Fruit fly (Drosophila melanogaster) whole organism, embryonic: Measurements from ENCODE around the gene e.

ENCODE experiments used
- Atf-2 ChIP-seq: fragments of 200-800 bp; sonication (Bioruptor generic); optimal IDR thresholded peaks from 2 replicates; lab custom pipeline; 2016; ENCODE audit warnings: missing biosample characterization, missing genetic modification characterization
- CG11093 ChIP-seq: fragments of 200-800 bp; sonication (Bioruptor generic); IDR thresholded peaks from 3 replicates; pipeline ENCODE4 v1.3.6; 2022; ENCODE audit warnings: missing biosample characterization, missing genetic modification characterization
- CG11398 ChIP-seq: fragments of 200-800 bp; sonication (Bioruptor generic); optimal IDR thresholded peaks from 2 replicates; lab custom pipeline; 2016; ENCODE audit warnings: missing biosample characterization, missing genetic modification characterization
- CG11696 ChIP-seq: fragments of 200-800 bp; sonication (Bioruptor generic); IDR thresholded peaks from 2 replicates; pipeline ENCODE4 v1.3.6; 2022; ENCODE audit warnings: missing biosample characterization, missing genetic modification characterization
- CG12236 ChIP-seq: fragments of 200-800 bp; sonication (Bioruptor generic); optimal IDR thresholded peaks from 2 replicates; lab custom pipeline; 2016; ENCODE audit warnings: missing biosample characterization, missing genetic modification characterization
- CG13424 ChIP-seq: fragments of 200-800 bp; sonication (Bioruptor generic); optimal IDR thresholded peaks from 2 replicates; lab custom pipeline; 2019; ENCODE audit warnings: missing biosample characterization, mild to moderate bottlenecking, missing genetic modification characterization, moderate library complexity
- CG14014 ChIP-seq: fragments of 200-800 bp; sonication (Bioruptor generic); IDR thresholded peaks from 2 replicates; pipeline ENCODE4 v1.3.6; 2022; ENCODE audit warnings: missing biosample characterization, missing genetic modification characterization
- CG14050 ChIP-seq: fragments of 200-800 bp; sonication (Bioruptor generic); IDR thresholded peaks from 3 replicates; pipeline ENCODE4 v1.3.6; 2022; ENCODE audit warnings: missing biosample characterization, missing genetic modification characterization
- CG14441 ChIP-seq: fragments of 200-800 bp; sonication (Bioruptor generic); IDR thresholded peaks from 2 replicates; pipeline ENCODE4 v1.3.6; 2022; ENCODE audit warnings: missing biosample characterization, missing genetic modification characterization
- CG14965 ChIP-seq: fragments of 200-800 bp; sonication (Bioruptor generic); optimal IDR thresholded peaks from 2 replicates; lab custom pipeline; 2016; ENCODE audit warnings: missing biosample characterization, missing genetic modification characterization, borderline replicate concordance
- CG1602 ChIP-seq: fragments of 200-800 bp; sonication (Bioruptor generic); optimal IDR thresholded peaks from 3 replicates; lab custom pipeline; 2016; ENCODE audit warnings: missing biosample characterization, missing genetic modification characterization
- CG16815 ChIP-seq: fragments of 200-800 bp; sonication (Bioruptor generic); optimal IDR thresholded peaks from 3 replicates; lab custom pipeline; 2017; ENCODE audit warnings: missing biosample characterization, mild to moderate bottlenecking, missing genetic modification characterization
- CG17612 ChIP-seq: fragments of 200-800 bp; sonication (Bioruptor generic); IDR thresholded peaks from 2 replicates; pipeline ENCODE4 v1.3.6; 2022; ENCODE audit warnings: missing biosample characterization, missing genetic modification characterization
- CG1832 ChIP-seq: fragments of 200-800 bp; sonication (Bioruptor generic); optimal IDR thresholded peaks from 2 replicates; lab custom pipeline; 2017; ENCODE audit warnings: missing biosample characterization, mild to moderate bottlenecking, missing genetic modification characterization, inconsistent platforms
- CG2889 ChIP-seq: fragments of 200-800 bp; sonication (Bioruptor generic); IDR thresholded peaks from 3 replicates; pipeline ENCODE4 v1.3.6; 2022; ENCODE audit warnings: missing biosample characterization, missing genetic modification characterization
- CG33557 ChIP-seq: fragments of 200-800 bp; sonication (Bioruptor generic); optimal IDR thresholded peaks from 2 replicates; lab custom pipeline; 2019; ENCODE audit warnings: missing biosample characterization, mild to moderate bottlenecking, missing genetic modification characterization, moderate library complexity
- CG3995 ChIP-seq: fragments of 200-800 bp; sonication (Bioruptor generic); optimal IDR thresholded peaks from 3 replicates; lab custom pipeline; 2016; ENCODE audit warnings: missing biosample characterization, missing genetic modification characterization
- CG4360 ChIP-seq: fragments of 200-800 bp; sonication (Bioruptor generic); IDR thresholded peaks from 2 replicates; pipeline ENCODE4 v1.3.6; 2022; ENCODE audit warnings: missing biosample characterization, missing genetic modification characterization
- CG4404 ChIP-seq: fragments of 200-800 bp; sonication (Bioruptor generic); IDR thresholded peaks from 2 replicates; pipeline ENCODE4 v1.3.6; 2022; ENCODE audit warnings: missing biosample characterization, missing genetic modification characterization
- CG5180 ChIP-seq: fragments of 200-800 bp; sonication (Bioruptor generic); optimal IDR thresholded peaks from 3 replicates; lab custom pipeline; 2017; ENCODE audit warnings: missing biosample characterization, missing genetic modification characterization, mild to moderate bottlenecking, moderate library complexity, missing genetic modification reagents
- CG7372 ChIP-seq: fragments of 200-800 bp; sonication (Bioruptor generic); IDR thresholded peaks from 2 replicates; pipeline ENCODE4 v1.3.6; 2022; ENCODE audit warnings: missing biosample characterization, missing genetic modification characterization
- CG8281 ChIP-seq: fragments of 200-800 bp; sonication (Bioruptor generic); optimal IDR thresholded peaks from 2 replicates; lab custom pipeline; 2018; ENCODE audit warnings: missing biosample characterization, mild to moderate bottlenecking, missing genetic modification characterization, moderate library complexity
- CG8924 ChIP-seq: fragments of 200-800 bp; optimal IDR thresholded peaks from 3 replicates; lab custom pipeline; 2019; ENCODE audit warnings: missing biosample characterization, mild to moderate bottlenecking, missing genetic modification characterization, moderate library complexity
- CG9727 ChIP-seq: fragments of 200-800 bp; sonication (Bioruptor generic); optimal IDR thresholded peaks from 3 replicates; lab custom pipeline; 2017; ENCODE audit warnings: missing biosample characterization, mild to moderate bottlenecking, missing genetic modification characterization
- CHES-1-like ChIP-seq: fragments of 200-800 bp; sonication (Bioruptor generic); optimal IDR thresholded peaks from 2 replicates; lab custom pipeline; 2016; ENCODE audit warnings: missing biosample characterization, missing genetic modification characterization
- Dref ChIP-seq: fragments of 200-800 bp; sonication (Bioruptor generic); IDR thresholded peaks from 2 replicates; pipeline ENCODE4 v1.3.6; 2022; ENCODE audit warnings: missing biosample characterization, missing genetic modification characterization
- Gsc ChIP-seq: fragments of 200-800 bp; sonication (Bioruptor generic); IDR thresholded peaks from 2 replicates; pipeline ENCODE4 v1.3.6; 2022; ENCODE audit warnings: missing biosample characterization, missing genetic modification characterization
- HHEX ChIP-seq: fragments of 200-800 bp; sonication (Bioruptor generic); optimal IDR thresholded peaks from 3 replicates; lab custom pipeline; 2017; ENCODE audit warnings: missing biosample characterization, mild to moderate bottlenecking, missing genetic modification characterization, missing genetic modification reagents
- HLH3B ChIP-seq: fragments of 200-800 bp; sonication (Bioruptor generic); IDR thresholded peaks from 2 replicates; pipeline ENCODE4 v1.3.6; 2022; ENCODE audit warnings: missing biosample characterization, missing genetic modification characterization
- PHDP ChIP-seq: fragments of 200-800 bp; sonication (Bioruptor generic); optimal IDR thresholded peaks from 3 replicates; lab custom pipeline; 2018; ENCODE audit warnings: missing biosample characterization, mild to moderate bottlenecking, missing genetic modification characterization, moderate library complexity
- Side ChIP-seq: fragments of 200-800 bp; sonication (Bioruptor generic); optimal IDR thresholded peaks from 2 replicates; lab custom pipeline; 2016; ENCODE audit warnings: missing biosample characterization, missing genetic modification characterization
- Sox102F ChIP-seq: fragments of 200-800 bp; sonication (Bioruptor generic); optimal IDR thresholded peaks from 2 replicates; lab custom pipeline; 2018; ENCODE audit warnings: missing biosample characterization, mild to moderate bottlenecking, missing genetic modification characterization, moderate library complexity
- Usf ChIP-seq: fragments of 200-800 bp; sonication (Bioruptor generic); optimal IDR thresholded peaks from 2 replicates; lab custom pipeline; 2017; ENCODE audit warnings: missing genotype, missing biosample characterization, missing genetic modification characterization
- ase ChIP-seq: fragments of 200-800 bp; sonication (Bioruptor generic); IDR thresholded peaks from 3 replicates; pipeline ENCODE4 v1.3.6; 2022; ENCODE audit warnings: missing biosample characterization, missing genetic modification characterization
- az2 ChIP-seq: fragments of 200-800 bp; sonication (Bioruptor generic); optimal IDR thresholded peaks from 3 replicates; lab custom pipeline; 2016; ENCODE audit warnings: missing biosample characterization, missing genetic modification characterization
- bsh ChIP-seq, 2 experiments: fragments of 200-800 bp; sonication (Bioruptor generic); optimal IDR thresholded peaks; 2 replicates each; lab custom pipeline; 2017 to 2018; ENCODE audit warnings: mild to moderate bottlenecking in 2 of 2, missing biosample characterization in 2 of 2, missing genetic modification characterization in 2 of 2, moderate library complexity in 1 of 2
- cato ChIP-seq: fragments of 200-800 bp; sonication (Bioruptor generic); optimal IDR thresholded peaks from 2 replicates; lab custom pipeline; 2016; ENCODE audit warnings: missing biosample characterization, missing genetic modification characterization, borderline replicate concordance
- caup ChIP-seq: fragments of 200-800 bp; sonication (Bioruptor generic); optimal IDR thresholded peaks from 3 replicates; lab custom pipeline; 2017; ENCODE audit warnings: missing biosample characterization, mild to moderate bottlenecking, missing genetic modification characterization, moderate library complexity; ENCODE audit not compliant: severe bottlenecking
- corto ChIP-seq: fragments of 200-800 bp; sonication (Bioruptor generic); optimal IDR thresholded peaks from 2 replicates; lab custom pipeline; 2016; ENCODE audit warnings: missing biosample characterization, mild to moderate bottlenecking, missing genetic modification characterization, moderate library complexity
- dpn ChIP-seq, 2 experiments: fragments of 200-800 bp; sonication (Bioruptor generic); optimal IDR thresholded peaks; 3 replicates each; lab custom pipeline; 2016; ENCODE audit warnings: missing biosample characterization in 2 of 2, missing genetic modification characterization in 2 of 2
- grn ChIP-seq: fragments of 200-800 bp; sonication (Bioruptor generic); optimal IDR thresholded peaks from 3 replicates; lab custom pipeline; 2017; ENCODE audit warnings: missing biosample characterization, missing genetic modification characterization
- knrl ChIP-seq: fragments of 200-800 bp; sonication (Bioruptor generic); IDR thresholded peaks from 3 replicates; pipeline ENCODE4 v1.3.6; 2022; ENCODE audit warnings: missing biosample characterization, missing genetic modification characterization; ENCODE audit not compliant: partially characterized antibody
- lola ChIP-seq, 3 experiments: fragments of >200 bp in 2 of 3; fragments of 200-800 bp in 1 of 3; sonication (Bioruptor generic) in 1 of 3; optimal IDR thresholded peaks; 2 replicates each; lab custom pipeline; 2017 to 2019; ENCODE audit warnings: missing biosample characterization in 3 of 3, missing genetic modification characterization in 3 of 3, mild to moderate bottlenecking in 1 of 3, moderate library complexity in 1 of 3
- mirr ChIP-seq: fragments of 200-800 bp; sonication (Bioruptor generic); optimal IDR thresholded peaks from 3 replicates; lab custom pipeline; 2018; ENCODE audit warnings: missing biosample characterization, mild to moderate bottlenecking, missing genetic modification characterization
- pnt ChIP-seq: fragments of 200-800 bp; sonication (Bioruptor generic); optimal IDR thresholded peaks from 3 replicates; lab custom pipeline; 2016; ENCODE audit warnings: missing biosample characterization, missing genetic modification characterization
- sim ChIP-seq: fragments of 200-800 bp; sonication (Bioruptor generic); IDR thresholded peaks from 2 replicates; pipeline ENCODE4 v1.3.6; 2022; ENCODE audit warnings: missing biosample characterization, missing genetic modification characterization
- slp2 ChIP-seq: fragments of 200-800 bp; sonication (Bioruptor generic); optimal IDR thresholded peaks from 2 replicates; lab custom pipeline; 2016; ENCODE audit warnings: missing biosample characterization, missing genetic modification characterization
- vfl ChIP-seq: fragments of 200-800 bp; sonication (Bioruptor generic); optimal IDR thresholded peaks from 2 replicates; lab custom pipeline; 2016; ENCODE audit warnings: missing biosample characterization, missing genetic modification characterization
- wek ChIP-seq: fragments of 200-800 bp; sonication (Bioruptor generic); optimal IDR thresholded peaks from 3 replicates; lab custom pipeline; 2018; ENCODE audit warnings: missing biosample characterization, mild to moderate bottlenecking, missing genetic modification characterization, moderate library complexity
- yki ChIP-seq: fragments of >200 bp; optimal IDR thresholded peaks from 3 replicates; lab custom pipeline; 2018

The e gene

dm6 chr3R:21186606-21187393, 50.2 kb downstream of the e start (continued):
- no peak for TF ChIP-seq slp2
- no peak for TF ChIP-seq corto (GFP tag; lab: Kevin White, UChicago)
- TF ChIP-seq ase (GFP tag; lab: Robert Waterston, UW) = no peak
- TF ChIP-seq CG11696 = no peak
- TF ChIP-seq CG12236 (GFP tag; lab: Kevin White, UChicago) = no peak
- TF ChIP-seq PHDP (tag; lab: Kevin White, UChicago) = peak; percentile 27
- peak; percentile 35 for TF ChIP-seq CG1602
- peak; percentile 13; the same call in 1 of the 2 replicates for TF ChIP-seq HLH3B (GFP tag; lab: Robert Waterston, UW)
- TF ChIP-seq wek (GFP tag; lab: Kevin White, UChicago) = no peak
- TF ChIP-seq sim (GFP tag; lab: Robert Waterston, UW) = no peak
- TF ChIP-seq az2 (GFP tag; lab: Kevin White, UChicago) = peak; percentile 43
- TF ChIP-seq Side (GFP tag; lab: Kevin White, UChicago) = no peak
- no peak for TF ChIP-seq mirr (GFP tag; lab: Kevin White, UChicago)
- TF ChIP-seq CG11093 = no peak
- TF ChIP-seq Atf-2 (GFP tag; lab: Kevin White, UChicago) = peak; percentile 23
- TF ChIP-seq CG9727 (GFP tag; lab: Kevin White, UChicago) = peak; percentile 59
- TF ChIP-seq bsh (GFP tag; optimal IDR thresholded peaks at IDR 0.05; lab: Kevin White, UChicago) = no peak
- no peak for TF ChIP-seq CG8281
- TF ChIP-seq CG7372 (GFP tag; lab: Robert Waterston, UW) = no peak
- TF ChIP-seq CG17612 (GFP tag; lab: Robert Waterston, UW) = no peak
- peak; percentile 37 for TF ChIP-seq CHES-1-like (GFP tag; lab: Kevin White, UChicago)
- peak in 1 of 3 experiments; percentile 59 for TF ChIP-seq lola (GFP tag; optimal IDR thresholded peaks at IDR 0.05; lab: Kevin White, UChicago)
- TF ChIP-seq cato (GFP tag; lab: Kevin White, UChicago) = no peak
- no peak for TF ChIP-seq CG11398 (GFP tag; lab: Kevin White, UChicago)
- TF ChIP-seq CG14441 (GFP tag; lab: Robert Waterston, UW) = no peak
- no peak for TF ChIP-seq CG3995 (GFP tag; lab: Kevin White, UChicago)
- TF ChIP-seq CG1832 (GFP tag; lab: Kevin White, UChicago) = peak; percentile 28
- TF ChIP-seq Dref (GFP tag; lab: Robert Waterston, UW) = no peak
- no peak for TF ChIP-seq knrl (GFP tag; lab: Robert Waterston, UW)
- TF ChIP-seq Sox102F (GFP tag; lab: Kevin White, UChicago) = peak; percentile 16
- TF ChIP-seq Gsc (GFP tag; lab: Robert Waterston, UW) = no peak
- TF ChIP-seq grn (GFP tag; lab: Kevin White, UChicago) = no peak
- TF ChIP-seq CG13424 (tag; lab: Kevin White, UChicago) = peak; percentile 34
- TF ChIP-seq CG8924 = no peak
- peak; percentile 51 for TF ChIP-seq caup (GFP tag; lab: Kevin White, UChicago)
- TF ChIP-seq CG14965 (GFP tag; lab: Kevin White, UChicago) = no peak
- no peak for TF ChIP-seq CG4360 (GFP tag; lab: Robert Waterston, UW)
- no peak for TF ChIP-seq pnt (GFP tag; lab: Kevin White, UChicago)
- no peak for TF ChIP-seq CG14014 (GFP tag; lab: Robert Waterston, UW)
- TF ChIP-seq HHEX (GFP tag; lab: Kevin White, UChicago) = no peak
- peak; percentile 43 for TF ChIP-seq CG16815
- no peak for TF ChIP-seq yki (lab: Kevin White, UChicago)
- peak; percentile 9 to 12 for TF ChIP-seq dpn (GFP tag; optimal IDR thresholded peaks at IDR 0.05; lab: Kevin White, UChicago)
- no peak for TF ChIP-seq CG5180 (GFP tag; lab: Kevin White, UChicago)
- no peak for TF ChIP-seq CG14050 (GFP tag; lab: Robert Waterston, UW)
- TF ChIP-seq Usf (GFP tag; lab: Kevin White, UChicago) = no peak
- peak; percentile 21 for TF ChIP-seq CG33557 (GFP tag; lab: Kevin White, UChicago)
- no peak for TF ChIP-seq CG2889
- TF ChIP-seq vfl (GFP tag; lab: Kevin White, UChicago) = no peak
- TF ChIP-seq CG4404 (GFP tag; lab: Robert Waterston, UW) = no peak
